Worm (Caenorhabditis elegans): ENCODE results near the gene snx-17.

The snx-17 gene

ce11 chrX:13122191-13122590, at the start of gene snx-17:
TSS of gene snx-17 (minus strand) at chrX:13122291.
- TF ChIP-seq ceh-82 (tag; optimal IDR thresholded peaks at IDR 0.05) (no peak), sea-2 (GFP tag; optimal IDR thresholded peaks at IDR 0.05) (no peak), nhr-23 (tag; optimal IDR thresholded peaks at IDR 0.05) (no peak), lin-15B (tag; optimal IDR thresholded peaks at IDR 0.05) (no peak), nhr-43 (tag; optimal IDR thresholded peaks at IDR 0.05; ENCODE audit: poor library complexity, severe bottlenecking) (no peak), ceh-16 (tag; optimal IDR thresholded peaks at IDR 0.05) (no peak), fkh-2 (tag; optimal IDR thresholded peaks at IDR 0.05) (no peak), nhr-77 (tag; optimal IDR thresholded peaks at IDR 0.05) (no peak), nhr-25 (tag; optimal IDR thresholded peaks at IDR 0.05) (no peak)

- TF ChIP-seq hmg-11 (tag; optimal IDR thresholded peaks at IDR 0.05), result peak; percentile 64
- peak; percentile 3 for TF ChIP-seq lsy-12 (tag; optimal IDR thresholded peaks at IDR 0.05)
- peak; percentile 24 for TF ChIP-seq lin-15B (tag; optimal IDR thresholded peaks at IDR 0.05)
- TF ChIP-seq fkh-10 (GFP tag; optimal IDR thresholded peaks at IDR 0.05), result peak; percentile 5
- peak; percentile 50 for TF ChIP-seq nfya-1 (tag; optimal IDR thresholded peaks at IDR 0.05; ENCODE audit: insufficient read depth)
- no peak for TF ChIP-seq nhr-77 (tag; optimal IDR thresholded peaks at IDR 0.05)
- TF ChIP-seq lin-39 (tag; optimal IDR thresholded peaks at IDR 0.05), result peak; percentile 5
- TF ChIP-seq elt-3 (tag; optimal IDR thresholded peaks at IDR 0.05), result no peak
These were observed 49.1 kb upstream of the snx-17 start for ce11 chrX:13171206-13171605.

- TF ChIP-seq zag-1 (tag; optimal IDR thresholded peaks at IDR 0.05), result no peak
- no peak for TF ChIP-seq ceh-28 (tag; optimal IDR thresholded peaks at IDR 0.05)
- no peak for TF ChIP-seq nhr-11 (tag; optimal IDR thresholded peaks at IDR 0.05)
- TF ChIP-seq nhr-237 (tag; optimal IDR thresholded peaks at IDR 0.05), result no peak
- TF ChIP-seq lsy-12 (tag; optimal IDR thresholded peaks at IDR 0.05), result no peak
- no peak for TF ChIP-seq elt-1 (tag; optimal IDR thresholded peaks at IDR 0.05)
- no peak for TF ChIP-seq tbx-2 (tag; optimal IDR thresholded peaks at IDR 0.05)
- no peak for TF ChIP-seq mdl-1 (tag; optimal IDR thresholded peaks at IDR 0.05)
- no peak for TF ChIP-seq nhr-28 (tag; optimal IDR thresholded peaks at IDR 0.05)
- no peak for TF ChIP-seq pha-4 (tag; optimal IDR thresholded peaks at IDR 0.05)
- TF ChIP-seq pqm-1 (tag; optimal IDR thresholded peaks at IDR 0.05), result no peak
- no peak for TF ChIP-seq elt-2 (tag; optimal IDR thresholded peaks at IDR 0.05)
- no peak for TF ChIP-seq ztf-11 (tag; optimal IDR thresholded peaks at IDR 0.05)
- TF ChIP-seq ceh-82 (tag; optimal IDR thresholded peaks at IDR 0.05), result no peak
- no peak for TF ChIP-seq sea-2 (GFP tag; optimal IDR thresholded peaks at IDR 0.05)
- no peak for TF ChIP-seq nhr-43 (tag; optimal IDR thresholded peaks at IDR 0.05; ENCODE audit: poor library complexity, severe bottlenecking)
- no peak for TF ChIP-seq egl-27 (tag; optimal IDR thresholded peaks at IDR 0.05)
- TF ChIP-seq unc-62 (GFP tag; optimal IDR thresholded peaks at IDR 0.05), result no peak
- no peak for TF ChIP-seq ceh-16 (tag; optimal IDR thresholded peaks at IDR 0.05)
- TF ChIP-seq nhr-77 (tag; optimal IDR thresholded peaks at IDR 0.05), result no peak
These were observed 48.7 kb upstream of the snx-17 start for ce11 chrX:13170804-13171203.

ce11 chrX:13169975-13170374, 47.9 kb upstream of the snx-17 start, which contains the start of gene mob-2:
TSS of gene mob-2 (minus strand) at chrX:13170075.
- TF ChIP-seq elt-1 (tag; optimal IDR thresholded peaks at IDR 0.05) (no peak), nhr-23 (tag; optimal IDR thresholded peaks at IDR 0.05) (no peak), lin-15B (tag; optimal IDR thresholded peaks at IDR 0.05) (no peak), mdl-1 (tag; optimal IDR thresholded peaks at IDR 0.05) (no peak), elt-2 (tag; optimal IDR thresholded peaks at IDR 0.05) (no peak)

- TF ChIP-seq R02D3.7 (tag; optimal IDR thresholded peaks at IDR 0.05) (no peak), elt-2 (tag; optimal IDR thresholded peaks at IDR 0.05) (no peak), jun-1 (tag; optimal IDR thresholded peaks at IDR 0.05) (no peak), elt-1 (tag; optimal IDR thresholded peaks at IDR 0.05) (peak; percentile 73), nhr-67 (tag; optimal IDR thresholded peaks at IDR 0.05) (no peak), tbx-2 (tag; optimal IDR thresholded peaks at IDR 0.05) (no peak), ama-1 (optimal IDR thresholded peaks at IDR 0.05) (no peak), skn-1 (tag; optimal IDR thresholded peaks at IDR 0.05) (no peak), fkh-2 (tag; optimal IDR thresholded peaks at IDR 0.05) (no peak), nhr-77 (tag; optimal IDR thresholded peaks at IDR 0.05) (no peak), lin-39 (tag; optimal IDR thresholded peaks at IDR 0.05) (peak; percentile 87), nhr-28 (tag; optimal IDR thresholded peaks at IDR 0.05) (no peak), fkh-10 (GFP tag; optimal IDR thresholded peaks at IDR 0.05) (no peak), nhr-23 (tag; optimal IDR thresholded peaks at IDR 0.05) (peak; percentile 18), aly-2 (tag; optimal IDR thresholded peaks at IDR 0.05) (no peak), mml-1 (tag; optimal IDR thresholded peaks at IDR 0.05) (no peak), egl-5 (tag; optimal IDR thresholded peaks at IDR 0.05) (peak; percentile 32), nhr-43 (tag; optimal IDR thresholded peaks at IDR 0.05; ENCODE audit: poor library complexity, severe bottlenecking) (peak; percentile 21), snpc-4 (tag; optimal IDR thresholded peaks at IDR 0.05) (no peak), nhr-25 (tag; optimal IDR thresholded peaks at IDR 0.05) (peak; percentile 15), nhr-12 (tag; optimal IDR thresholded peaks at IDR 0.05) (no peak), ztf-4 (tag; optimal IDR thresholded peaks at IDR 0.05) (no peak), ztf-11 (tag; optimal IDR thresholded peaks at IDR 0.05) (no peak), zag-1 (tag; optimal IDR thresholded peaks at IDR 0.05) (no peak), ZK546.5 (tag; optimal IDR thresholded peaks at IDR 0.05) (no peak), mdl-1 (tag; optimal IDR thresholded peaks at IDR 0.05) (peak; percentile 40), nfya-1 (tag; optimal IDR thresholded peaks at IDR 0.05; ENCODE audit: insufficient read depth) (peak; percentile 44)
These were observed 47.0 kb upstream of the snx-17 start for ce11 chrX:13169133-13169532.

All from whole organism, L3 larva.